Worm (Caenorhabditis elegans) whole organism, young adult: Measurements from ENCODE around the gene paqr-3.
A peak's percentile ranks its signal among the peaks of the same experiment; 100 is the strongest.

Experiments
- F23B12.7 ChIP-seq: sonication (generic microtip); optimal IDR thresholded peaks from 2 replicates; lab custom pipeline; 2017; ENCODE audit warnings: missing genetic modification characterization, mild to moderate bottlenecking, missing compliant biosample characterization, antibody characterized with exemption, moderate library complexity; ENCODE audit not compliant: insufficient read depth
- F37B4.10 ChIP-seq: fragments of 200-800 bp; sonication (Bioruptor generic); IDR thresholded peaks from 2 replicates; pipeline ENCODE4 v1.3.6; 2022; ENCODE audit warnings: missing genetic modification characterization, missing compliant biosample characterization
- F57C9.4 ChIP-seq: sonication (generic microtip); optimal IDR thresholded peaks from 2 replicates; lab custom pipeline; 2017; ENCODE audit warnings: mild to moderate bottlenecking, missing genetic modification characterization, missing compliant biosample characterization
- Y95B8A.8 ChIP-seq: fragments of 200-800 bp; sonication (Bioruptor generic); IDR thresholded peaks from 2 replicates; pipeline ENCODE4 v1.3.6; 2022; ENCODE audit warnings: missing genetic modification reagents, missing genetic modification characterization, missing compliant biosample characterization
- aptf-2 ChIP-seq: fragments of 200-800 bp; sonication (Bioruptor generic); conservative IDR thresholded peaks from 2 replicates; pipeline ENCODE4 v1.3.6; 2022; ENCODE audit warnings: missing genetic modification reagents, missing genetic modification characterization, missing compliant biosample characterization
- aptf-3 ChIP-seq: fragments of 200-800 bp; sonication (Bioruptor generic); IDR thresholded peaks from 2 replicates; pipeline ENCODE4 v1.3.6; 2022; ENCODE audit warnings: missing genetic modification characterization, missing compliant biosample characterization
- atf-7 ChIP-seq: sonication (generic microtip); optimal IDR thresholded peaks from 2 replicates; lab custom pipeline; 2017; ENCODE audit warnings: mild to moderate bottlenecking, missing genetic modification characterization, missing compliant biosample characterization
- athp-1 ChIP-seq: sonication (generic microtip); optimal IDR thresholded peaks from 2 replicates; lab custom pipeline; 2017; ENCODE audit warnings: mild to moderate bottlenecking, missing genetic modification characterization, missing compliant biosample characterization
- attf-3 ChIP-seq: fragments of 200-800 bp; sonication (Bioruptor generic); conservative IDR thresholded peaks from 2 replicates; pipeline ENCODE4 v1.3.6; 2022; ENCODE audit warnings: missing genetic modification reagents, missing genetic modification characterization, missing compliant biosample characterization
- attf-6 ChIP-seq: fragments of 200-800 bp; sonication (Bioruptor generic); IDR thresholded peaks from 2 replicates; pipeline ENCODE4 v1.3.6; 2022; ENCODE audit warnings: missing genetic modification reagents, missing genetic modification characterization, missing compliant biosample characterization
- cebp-1 ChIP-seq, 2 experiments: fragments of 200-800 bp in 1 of 2; sonication (Bioruptor generic) in 1 of 2; sonication (generic microtip) in 1 of 2; IDR thresholded peaks in 1 of 2; optimal IDR thresholded peaks in 1 of 2; 2 replicates each; pipeline versions ENCODE4 v1.3.6 to Lab custom; 2017 to 2022; ENCODE audit warnings: missing compliant biosample characterization in 2 of 2, missing genetic modification characterization in 2 of 2, mild to moderate bottlenecking in 1 of 2, missing genetic modification reagents in 1 of 2, moderate library complexity in 1 of 2
- cebp-2 ChIP-seq: fragments of 200-800 bp; sonication (Bioruptor generic); IDR thresholded peaks from 2 replicates; pipeline ENCODE4 v1.3.6; 2022; ENCODE audit warnings: missing genetic modification characterization, missing compliant biosample characterization
- ceh-27 ChIP-seq: fragments of 200-800 bp; sonication (Bioruptor generic); optimal IDR thresholded peaks from 2 replicates; lab custom pipeline; 2018; ENCODE audit warnings: mild to moderate bottlenecking, missing genetic modification characterization, moderate library complexity, missing compliant biosample characterization
- die-1 ChIP-seq: sonication (generic microtip); optimal IDR thresholded peaks from 2 replicates; lab custom pipeline; 2016; ENCODE audit warnings: missing genotype, mild to moderate bottlenecking, missing genetic modification characterization, missing compliant biosample characterization
- dox-1 ChIP-seq: fragments of 200-800 bp; sonication (Bioruptor generic); IDR thresholded peaks from 2 replicates; pipeline ENCODE4 v1.3.6; 2022; ENCODE audit warnings: missing genetic modification reagents, missing genetic modification characterization, missing compliant biosample characterization
- dpff-1 ChIP-seq: sonication (generic microtip); optimal IDR thresholded peaks from 2 replicates; lab custom pipeline; 2017; ENCODE audit warnings: mild to moderate bottlenecking, missing genetic modification characterization, missing compliant biosample characterization
- ekl-4 ChIP-seq: fragments of 200-800 bp; sonication (Bioruptor generic); IDR thresholded peaks from 2 replicates; pipeline ENCODE4 v1.3.6; 2022; ENCODE audit warnings: missing genetic modification reagents, missing genetic modification characterization, missing compliant biosample characterization
- fkh-3 ChIP-seq: sonication (generic microtip); optimal IDR thresholded peaks from 2 replicates; lab custom pipeline; 2016; ENCODE audit warnings: mild to moderate bottlenecking, missing genetic modification characterization, missing compliant biosample characterization
- hlh-12 ChIP-seq: sonication (generic microtip); optimal IDR thresholded peaks from 2 replicates; lab custom pipeline; 2016; ENCODE audit warnings: missing genetic modification characterization, missing compliant biosample characterization
- hlh-26 ChIP-seq: fragments of 200-800 bp; sonication (Bioruptor generic); conservative IDR thresholded peaks from 2 replicates; pipeline ENCODE4 v1.3.6; 2022; ENCODE audit warnings: missing genetic modification reagents, missing genetic modification characterization, missing compliant biosample characterization
- hmg-1.2 ChIP-seq: fragments of 200-800 bp; sonication (Bioruptor generic); IDR thresholded peaks from 2 replicates; pipeline ENCODE4 v1.3.6; 2022; ENCODE audit warnings: missing genetic modification reagents, missing genetic modification characterization, missing compliant biosample characterization
- lag-1 ChIP-seq: fragments of 200-800 bp; sonication (Bioruptor generic); IDR thresholded peaks from 2 replicates; pipeline ENCODE4 v1.3.6; 2022; ENCODE audit warnings: missing genetic modification reagents, missing genetic modification characterization, missing compliant biosample characterization
- let-607 ChIP-seq, 2 experiments: fragments of 200-800 bp in 1 of 2; sonication (Bioruptor generic) in 1 of 2; sonication (generic microtip) in 1 of 2; optimal IDR thresholded peaks; 2 replicates each; lab custom pipeline; 2016 to 2018; ENCODE audit warnings: mild to moderate bottlenecking in 2 of 2, missing compliant biosample characterization in 2 of 2, missing genetic modification characterization in 2 of 2, moderate library complexity in 2 of 2, missing genotype in 1 of 2
- lin-35 ChIP-seq, 3 experiments: fragments of 150-350 bp in 2 of 3; sonication (generic microtip) in 1 of 3; optimal IDR thresholded peaks; 2 replicates each; lab custom pipeline; 2014 to 2018; ENCODE audit warnings: missing biosample characterization in 3 of 3, missing genetic modification characterization in 3 of 3, missing genetic modification reagents in 3 of 3
- madf-6 ChIP-seq: fragments of 200-800 bp; sonication (Bioruptor generic); IDR thresholded peaks from 2 replicates; pipeline ENCODE4 v1.3.6; 2022; ENCODE audit warnings: missing genetic modification reagents, missing genetic modification characterization, missing compliant biosample characterization
- mxl-1 ChIP-seq: sonication (generic microtip); optimal IDR thresholded peaks from 2 replicates; lab custom pipeline; 2016; ENCODE audit warnings: missing genetic modification characterization, missing compliant biosample characterization
- nhr-120 ChIP-seq: fragments of 200-800 bp; sonication (Bioruptor generic); IDR thresholded peaks from 2 replicates; pipeline ENCODE4 v1.3.6; 2022; ENCODE audit warnings: missing genetic modification characterization, missing compliant biosample characterization
- nhr-179 ChIP-seq: sonication (generic microtip); optimal IDR thresholded peaks from 2 replicates; lab custom pipeline; 2016; ENCODE audit warnings: mild to moderate bottlenecking, missing genetic modification characterization, missing compliant biosample characterization
- snpc-3.4 ChIP-seq: sonication (generic microtip); optimal IDR thresholded peaks from 2 replicates; lab custom pipeline; 2017; ENCODE audit warnings: missing genetic modification characterization, mild to moderate bottlenecking, missing compliant biosample characterization, antibody characterized with exemption, moderate library complexity, missing genotype, missing genetic modification reagents
- snpc-4 ChIP-seq, 5 experiments: fragments of 150-350 bp in 1 of 5; sonication (generic microtip) in 4 of 5; optimal IDR thresholded peaks; 2 replicates each; lab custom pipeline; 2014 to 2018; ENCODE audit warnings: missing genetic modification characterization in 5 of 5, missing biosample characterization in 3 of 5, antibody characterized with exemption in 2 of 5, mild to moderate bottlenecking in 2 of 5, missing compliant biosample characterization in 2 of 5, missing genotype in 2 of 5, moderate library complexity in 2 of 5, missing genetic modification reagents in 1 of 5
- unc-130 ChIP-seq: sonication (generic microtip); optimal IDR thresholded peaks from 2 replicates; lab custom pipeline; 2016; ENCODE audit warnings: missing genetic modification reagents, missing genetic modification characterization, missing compliant biosample characterization
- unc-62 ChIP-seq: fragments of 150-350 bp; optimal IDR thresholded peaks from 2 replicates; lab custom pipeline; 2014; ENCODE audit warnings: missing biosample characterization, missing genetic modification reagents, missing genetic modification characterization
- ztf-18 ChIP-seq: sonication (generic microtip); optimal IDR thresholded peaks from 2 replicates; lab custom pipeline; 2016; ENCODE audit warnings: missing genotype, mild to moderate bottlenecking, missing genetic modification characterization, missing compliant biosample characterization
- ztf-22 ChIP-seq: fragments of 200-800 bp; sonication (Bioruptor generic); optimal IDR thresholded peaks from 2 replicates; lab custom pipeline; 2018; ENCODE audit warnings: mild to moderate bottlenecking, missing genetic modification characterization, moderate library complexity, missing compliant biosample characterization

paqr-3 gene

DNA sequence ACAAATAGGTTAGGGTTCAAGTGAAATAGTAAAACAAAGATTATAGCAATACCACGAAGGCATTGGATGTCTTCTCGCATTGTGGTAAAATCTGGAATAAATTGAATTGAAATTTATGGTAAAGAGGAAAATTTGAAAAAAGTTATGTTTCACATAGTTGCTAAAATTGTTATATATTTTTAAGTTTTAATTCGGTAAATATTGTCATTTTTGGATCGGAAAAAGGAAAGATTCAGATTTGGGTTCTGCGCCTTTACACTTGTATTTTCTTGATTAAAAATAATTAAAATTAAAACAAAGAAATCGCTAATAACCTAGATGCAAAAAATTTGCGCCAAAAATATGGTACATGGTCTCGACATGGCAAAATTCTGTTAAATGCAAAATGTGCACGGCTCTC is 32.8 kb downstream of the paqr-3 start, which contains the start of gene oac-56:
oac-56 (minus strand) TSS at position 101 of the 400 bp plus-strand sequence.
- TF ChIP-seq F37B4.10 (no peak), attf-6 (GFP tag; lab: Robert Waterston, UW) (0 out of 2 replicates have a peak, but pooled peaks have one; percentile 51)
- TF ChIP-seq, all 124 proteins: peak for 1

DNA sequence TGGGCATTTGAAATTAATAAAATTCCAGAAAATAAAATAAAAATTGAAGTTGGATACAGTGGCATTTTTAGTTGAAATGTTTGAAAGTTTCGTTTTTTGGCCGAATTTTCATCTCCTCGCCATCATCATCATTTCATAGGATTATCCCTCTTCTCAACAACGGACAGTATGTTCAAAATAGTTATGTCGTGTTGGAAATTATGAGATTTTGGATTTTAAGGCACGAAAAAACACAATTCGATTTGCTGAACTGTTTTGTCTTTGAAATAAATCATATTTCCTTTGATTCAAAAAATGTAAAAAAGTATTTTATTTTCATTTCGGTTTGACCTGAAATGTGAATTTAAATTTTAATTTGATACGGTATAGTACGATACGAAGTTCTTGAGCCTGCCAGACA is 39.7 kb downstream of the paqr-3 start, which contains the start of gene srlf-28:
srlf-28 (minus strand) TSS at position 101 of the 400 bp plus-strand sequence.
- no peak for TF ChIP-seq unc-62 (GFP tag; lab: Kevin White, UChicago)
- no peak for TF ChIP-seq snpc-3.4
- TF ChIP-seq mxl-1 (tag; lab: Kevin White, UChicago): no peak
- TF ChIP-seq ztf-18 (tag; lab: Kevin White, UChicago): no peak
- no peak for TF ChIP-seq hlh-26 (GFP tag; lab: Robert Waterston, UW)
- TF ChIP-seq madf-6 (GFP tag; lab: Robert Waterston, UW): no peak
- TF ChIP-seq hlh-12 (tag; lab: Kevin White, UChicago): no peak
- TF ChIP-seq aptf-2 (GFP tag; lab: Robert Waterston, UW): no peak
- TF ChIP-seq lag-1 (GFP tag; lab: Robert Waterston, UW): no peak
- TF ChIP-seq, all 124 proteins: peak for 0

DNA sequence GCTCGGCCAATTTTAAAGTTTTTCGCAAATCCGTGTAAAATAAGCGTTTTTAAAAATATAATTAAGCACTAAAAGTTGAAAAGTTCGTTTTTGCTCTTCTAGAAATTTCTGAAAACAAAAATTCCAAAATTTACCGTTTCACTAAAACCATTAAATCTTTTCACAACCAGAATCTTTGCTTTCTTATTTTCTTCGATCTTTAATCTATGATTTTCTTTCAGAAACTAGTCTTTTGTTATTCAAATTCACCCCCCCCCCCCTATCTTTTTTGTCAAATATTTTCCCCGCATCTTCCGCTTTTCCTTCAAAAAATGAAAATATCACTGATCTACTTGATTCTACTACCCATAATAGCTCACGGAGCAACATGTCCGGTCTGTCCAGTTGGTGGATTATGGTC is 43.8 kb downstream of the paqr-3 start, which contains the start of gene Y67A10A.11:
Y67A10A.11 (plus strand) TSS at position 301 of the 400 bp plus-strand sequence.
- no peak for TF ChIP-seq cebp-1 (GFP tag; IDR thresholded peaks at IDR 0.05; lab: Robert Waterston, UW)
- TF ChIP-seq cebp-1 (tag; optimal IDR thresholded peaks at IDR 0.05; lab: Kevin White, UChicago): no peak
- no peak for TF ChIP-seq let-607 (tag; optimal IDR thresholded peaks at IDR 0.05; lab: Kevin White, UChicago)
- no peak for TF ChIP-seq fkh-3 (tag; lab: Kevin White, UChicago)
- TF ChIP-seq athp-1 (tag; lab: Kevin White, UChicago): no peak
- no peak for TF ChIP-seq F23B12.7
- no peak for TF ChIP-seq cebp-2
- TF ChIP-seq Y95B8A.8 (GFP tag; lab: Robert Waterston, UW): no peak
- TF ChIP-seq, all 124 proteins: peak for 0

DNA sequence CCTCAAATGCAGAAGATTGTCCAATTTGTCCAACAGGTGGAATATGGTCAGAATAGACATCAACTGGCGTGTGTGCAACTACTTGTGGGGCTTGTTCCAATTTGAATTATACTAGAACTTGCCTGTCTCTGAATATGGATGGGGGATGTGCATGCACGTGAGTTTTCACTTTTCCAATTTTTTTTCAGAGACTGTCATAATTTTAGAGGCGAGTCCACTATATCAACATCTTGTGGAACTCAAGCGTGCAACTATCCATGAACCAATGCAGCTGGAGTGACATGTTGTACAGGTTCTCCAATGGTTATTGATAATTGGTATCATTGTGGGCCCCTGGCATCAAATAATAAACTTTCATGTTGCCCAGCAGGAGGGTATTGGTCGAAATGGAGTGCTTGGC is 45.7 kb downstream of the paqr-3 start, which contains the start of gene Y67A10A.2:
Y67A10A.2 (plus strand) TSS at position 301 of the 400 bp plus-strand sequence.
- no peak for TF ChIP-seq nhr-120
- TF ChIP-seq nhr-179 (tag; lab: Kevin White, UChicago): no peak
- TF ChIP-seq, all 124 proteins: peak for 0

DNA sequence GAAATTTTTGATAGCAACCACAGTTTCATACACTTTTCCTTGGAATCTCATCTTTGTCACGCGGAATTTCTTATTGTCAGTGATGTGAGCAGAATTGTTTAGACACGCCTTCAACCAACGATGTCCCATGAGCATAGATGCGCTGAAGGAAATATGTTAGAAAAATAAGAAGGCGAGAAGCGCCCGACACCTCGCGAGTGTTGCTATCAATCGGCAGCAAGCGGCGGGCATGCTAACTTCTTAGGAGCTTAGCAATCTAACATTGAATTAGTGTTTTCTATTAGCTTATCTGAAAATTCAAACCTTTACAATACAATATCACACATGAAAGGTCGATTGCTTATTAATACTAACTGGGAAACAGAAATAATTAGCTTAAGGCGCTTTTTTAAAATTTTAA is 47.7 kb downstream of the paqr-3 start:
- no peak for TF ChIP-seq snpc-4 (GFP tag; optimal IDR thresholded peaks at IDR 0.05; lab: Kevin White, UChicago)
- peak in 2 of 4 experiments; percentile 58 to 61 for TF ChIP-seq snpc-4 (tag; optimal IDR thresholded peaks at IDR 0.05; lab: Kevin White, UChicago)
- no peak for TF ChIP-seq ztf-22 (GFP tag; lab: Kevin White, UChicago)

DNA sequence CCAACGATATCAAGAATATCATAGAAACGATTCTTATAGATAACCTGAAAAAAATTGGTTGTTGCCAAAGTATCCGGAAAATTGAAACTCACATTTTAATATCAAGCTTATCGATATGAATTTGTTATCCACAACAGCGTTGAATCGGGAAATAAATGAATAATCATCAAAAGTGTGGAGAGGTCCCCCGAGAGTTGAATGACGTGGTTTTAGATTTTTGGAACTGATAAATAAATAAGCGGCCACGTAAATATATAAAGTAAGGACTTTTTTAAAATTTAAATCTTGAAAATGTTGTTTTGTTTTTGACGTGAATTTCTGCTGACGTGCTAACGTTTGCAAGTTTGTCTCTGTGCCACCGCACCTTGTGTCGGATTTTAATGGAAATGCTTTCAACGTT is 49.1 kb downstream of the paqr-3 start, which contains the start of gene Y67A10A.3:
Y67A10A.3 (minus strand) TSS at position 101 of the 400 bp plus-strand sequence.
- TF ChIP-seq lag-1 (GFP tag; lab: Robert Waterston, UW) (no peak), dox-1 (GFP tag; lab: Robert Waterston, UW) (no peak), ceh-27 (GFP tag; lab: Kevin White, UChicago) (no peak), unc-130 (GFP tag; lab: Kevin White, UChicago) (no peak), lin-35 (GFP tag; optimal IDR thresholded peaks at IDR 0.05; lab: Kevin White, UChicago) (no peak), hmg-1.2 (no peak), die-1 (tag; lab: Kevin White, UChicago) (no peak), ekl-4 (GFP tag; lab: Robert Waterston, UW) (no peak), aptf-2 (GFP tag; lab: Robert Waterston, UW) (no peak), dpff-1 (no peak), attf-3 (GFP tag; lab: Robert Waterston, UW) (no peak), aptf-3 (GFP tag; lab: Robert Waterston, UW) (no peak), F57C9.4 (tag; lab: Kevin White, UChicago) (no peak), atf-7 (tag; lab: Kevin White, UChicago) (no peak)
